Fruit fly (Drosophila melanogaster) whole organism, embryonic: ENCODE measurements around the gene CG14302.

Experiments
- Asciz ChIP-seq: fragments of 200-800 bp; sonication (Bioruptor generic); optimal IDR thresholded peaks from 2 replicates; lab custom pipeline; 2017; ENCODE audit warnings: missing biosample characterization, mild to moderate bottlenecking, missing genetic modification characterization, missing genetic modification reagents
- CG10209 ChIP-seq: fragments of 200-800 bp; sonication (Bioruptor generic); optimal IDR thresholded peaks from 3 replicates; lab custom pipeline; 2017; ENCODE audit warnings: missing biosample characterization, mild to moderate bottlenecking, missing genetic modification characterization, missing genetic modification reagents
- CG1024 ChIP-seq: fragments of 200-800 bp; sonication (Bioruptor generic); IDR thresholded peaks from 2 replicates; pipeline ENCODE4 v1.3.6; 2022; ENCODE audit warnings: missing biosample characterization, missing genetic modification characterization
- CG10654 ChIP-seq: fragments of 200-800 bp; sonication (Bioruptor generic); optimal IDR thresholded peaks from 2 replicates; lab custom pipeline; 2016; ENCODE audit warnings: missing biosample characterization, missing genetic modification characterization
- CG11695 ChIP-seq: fragments of 200-800 bp; sonication (Bioruptor generic); IDR thresholded peaks from 3 replicates; pipeline ENCODE4 v1.3.6; 2022; ENCODE audit warnings: missing biosample characterization, missing genetic modification characterization
- CG11723 ChIP-seq: fragments of 200-800 bp; sonication (Bioruptor generic); optimal IDR thresholded peaks from 2 replicates; lab custom pipeline; 2017; ENCODE audit warnings: missing biosample characterization, mild to moderate bottlenecking, missing genetic modification characterization
- CG12071 ChIP-seq: fragments of 200-800 bp; sonication (Bioruptor generic); optimal IDR thresholded peaks from 3 replicates; lab custom pipeline; 2018; ENCODE audit warnings: missing biosample characterization, mild to moderate bottlenecking, missing genetic modification characterization
- CG12236 ChIP-seq: fragments of 200-800 bp; sonication (Bioruptor generic); optimal IDR thresholded peaks from 2 replicates; lab custom pipeline; 2016; ENCODE audit warnings: missing biosample characterization, missing genetic modification characterization
- CG13296 ChIP-seq: fragments of 200-800 bp; sonication (Bioruptor generic); optimal IDR thresholded peaks from 3 replicates; lab custom pipeline; 2018; ENCODE audit warnings: missing biosample characterization, mild to moderate bottlenecking, missing genetic modification characterization
- CG13424 ChIP-seq: fragments of 200-800 bp; sonication (Bioruptor generic); optimal IDR thresholded peaks from 2 replicates; lab custom pipeline; 2019; ENCODE audit warnings: missing biosample characterization, mild to moderate bottlenecking, missing genetic modification characterization, moderate library complexity
- CG17328 ChIP-seq: fragments of 200-800 bp; sonication (Bioruptor generic); IDR thresholded peaks from 2 replicates; pipeline ENCODE4 v1.3.6; 2022; ENCODE audit warnings: missing biosample characterization, missing genetic modification characterization
- CG1792 ChIP-seq: fragments of 200-800 bp; sonication (Bioruptor generic); optimal IDR thresholded peaks from 2 replicates; lab custom pipeline; 2016; ENCODE audit warnings: missing biosample characterization, missing genetic modification characterization
- CG2129 ChIP-seq: fragments of 200-800 bp; sonication (Bioruptor generic); IDR thresholded peaks from 2 replicates; pipeline ENCODE4 v1.3.6; 2022; ENCODE audit warnings: missing biosample characterization, missing genetic modification characterization; ENCODE audit not compliant: partially characterized antibody
- CG31388 ChIP-seq: fragments of 200-800 bp; sonication (Bioruptor generic); optimal IDR thresholded peaks from 2 replicates; lab custom pipeline; 2016; ENCODE audit warnings: missing biosample characterization, missing genetic modification characterization
- CG34422 ChIP-seq: fragments of 200-800 bp; sonication (Bioruptor generic); IDR thresholded peaks from 3 replicates; pipeline ENCODE4 v1.3.6; 2022; ENCODE audit warnings: missing biosample characterization, missing genetic modification characterization
- CG3726 ChIP-seq: fragments of 200-800 bp; sonication (Bioruptor generic); IDR thresholded peaks from 3 replicates; pipeline ENCODE4, ENCODE4 v1.3.6; 2022; ENCODE audit warnings: missing biosample characterization, missing genetic modification characterization
- CG4424 ChIP-seq: fragments of 200-800 bp; sonication (Bioruptor generic); optimal IDR thresholded peaks from 3 replicates; lab custom pipeline; 2016; ENCODE audit warnings: missing biosample characterization, missing genetic modification characterization
- CG4854 ChIP-seq: fragments of 200-800 bp; sonication (Bioruptor generic); optimal IDR thresholded peaks from 2 replicates; lab custom pipeline; 2016; ENCODE audit warnings: missing biosample characterization, missing genetic modification characterization, inconsistent platforms
- CG6272 ChIP-seq: fragments of 200-800 bp; sonication (Bioruptor generic); IDR thresholded peaks from 2 replicates; pipeline ENCODE4 v1.3.6; 2022; ENCODE audit warnings: missing biosample characterization, missing genetic modification characterization
- CG6765 ChIP-seq: fragments of 200-800 bp; sonication (Bioruptor generic); optimal IDR thresholded peaks from 3 replicates; lab custom pipeline; 2017; ENCODE audit warnings: missing biosample characterization, mild to moderate bottlenecking, missing genetic modification characterization
- CG6791 ChIP-seq: fragments of 200-800 bp; sonication (Bioruptor generic); IDR thresholded peaks from 3 replicates; pipeline ENCODE4 v1.3.6; 2022; ENCODE audit warnings: missing biosample characterization, missing genetic modification characterization; ENCODE audit not compliant: partially characterized antibody
- CG8944 ChIP-seq: fragments of 200-800 bp; sonication (Bioruptor generic); optimal IDR thresholded peaks from 3 replicates; lab custom pipeline; 2016; ENCODE audit warnings: missing biosample characterization, missing genetic modification characterization
- CG9797 ChIP-seq: fragments of 200-800 bp; sonication (Bioruptor generic); optimal IDR thresholded peaks from 3 replicates; lab custom pipeline; 2018; ENCODE audit warnings: missing biosample characterization, mild to moderate bottlenecking, missing genetic modification characterization
- Drgx ChIP-seq: fragments of 200-800 bp; sonication (Bioruptor generic); IDR thresholded peaks from 2 replicates; pipeline ENCODE4 v1.3.6; 2022; ENCODE audit warnings: missing biosample characterization, missing genetic modification characterization
- Ets65A ChIP-seq: fragments of 200-800 bp; sonication (Bioruptor generic); peaks from one replicate; lab custom pipeline; 2016; ENCODE audit warnings: missing biosample characterization, missing genetic modification characterization
- HHEX ChIP-seq: fragments of 200-800 bp; sonication (Bioruptor generic); optimal IDR thresholded peaks from 3 replicates; lab custom pipeline; 2017; ENCODE audit warnings: missing biosample characterization, mild to moderate bottlenecking, missing genetic modification characterization, missing genetic modification reagents
- Hey ChIP-seq: fragments of 200-800 bp; sonication (Bioruptor generic); optimal IDR thresholded peaks from 3 replicates; lab custom pipeline; 2018; ENCODE audit warnings: missing biosample characterization, mild to moderate bottlenecking, missing genetic modification characterization
- Hr51 ChIP-seq, 2 experiments: fragments of 200-800 bp; sonication (Bioruptor generic); optimal IDR thresholded peaks; 2 replicates in 1 of 2; 3 replicates in 1 of 2; lab custom pipeline; 2016 to 2018; ENCODE audit warnings: missing biosample characterization in 2 of 2, missing genetic modification characterization in 2 of 2, mild to moderate bottlenecking in 1 of 2, moderate library complexity in 1 of 2
- Mad ChIP-seq: fragments of 200-800 bp; sonication (Bioruptor generic); optimal IDR thresholded peaks from 2 replicates; lab custom pipeline; 2016; ENCODE audit warnings: missing biosample characterization, missing genetic modification characterization
- Mes4 ChIP-seq: fragments of 200-800 bp; sonication (Bioruptor generic); optimal IDR thresholded peaks from 2 replicates; lab custom pipeline; 2016; ENCODE audit warnings: missing biosample characterization, missing genetic modification characterization
- PHDP ChIP-seq: fragments of 200-800 bp; sonication (Bioruptor generic); optimal IDR thresholded peaks from 3 replicates; lab custom pipeline; 2018; ENCODE audit warnings: missing biosample characterization, mild to moderate bottlenecking, missing genetic modification characterization, moderate library complexity
- Rx ChIP-seq: fragments of 200-800 bp; sonication (Bioruptor generic); IDR thresholded peaks from 2 replicates; pipeline ENCODE4 v1.3.6; 2022; ENCODE audit warnings: missing biosample characterization, missing genetic modification characterization
- TFAM ChIP-seq: fragments of 200-800 bp; sonication (Bioruptor generic); optimal IDR thresholded peaks from 2 replicates; lab custom pipeline; 2017; ENCODE audit warnings: missing biosample characterization, missing genetic modification characterization, inconsistent platforms
- Usf ChIP-seq: fragments of 200-800 bp; sonication (Bioruptor generic); optimal IDR thresholded peaks from 2 replicates; lab custom pipeline; 2017; ENCODE audit warnings: missing genotype, missing biosample characterization, missing genetic modification characterization
- Xbp1 ChIP-seq: fragments of 200-800 bp; sonication (Bioruptor generic); optimal IDR thresholded peaks from 3 replicates; lab custom pipeline; 2016; ENCODE audit warnings: missing biosample characterization, mild to moderate bottlenecking, missing genetic modification characterization
- dmrt11E ChIP-seq: fragments of 200-800 bp; sonication (Bioruptor generic); optimal IDR thresholded peaks from 3 replicates; lab custom pipeline; 2018; ENCODE audit warnings: missing biosample characterization, mild to moderate bottlenecking, missing genetic modification characterization, moderate library complexity
- hb ChIP-seq: fragments of 200-800 bp; sonication (Bioruptor generic); IDR thresholded peaks from 3 replicates; pipeline ENCODE4 v1.3.6; 2022; ENCODE audit warnings: missing biosample characterization, missing genetic modification characterization; ENCODE audit not compliant: partially characterized antibody
- ind ChIP-seq: fragments of 200-800 bp; sonication (Bioruptor generic); optimal IDR thresholded peaks from 3 replicates; lab custom pipeline; 2016; ENCODE audit warnings: missing biosample characterization, missing genetic modification characterization
- lmd ChIP-seq: fragments of 200-800 bp; sonication (Bioruptor generic); IDR thresholded peaks from 2 replicates; pipeline ENCODE4 v1.3.6; 2022; ENCODE audit warnings: missing biosample characterization, missing genetic modification characterization
- pb ChIP-seq: fragments of 200-800 bp; sonication (Bioruptor generic); optimal IDR thresholded peaks from 3 replicates; lab custom pipeline; 2016; ENCODE audit warnings: missing biosample characterization, missing genetic modification characterization
- pum ChIP-seq: fragments of 200-800 bp; sonication (Bioruptor generic); optimal IDR thresholded peaks from 2 replicates; lab custom pipeline; 2016; ENCODE audit warnings: missing biosample characterization, missing genetic modification characterization
- pzg ChIP-seq: fragments of 200-800 bp; sonication (Bioruptor generic); optimal IDR thresholded peaks from 3 replicates; lab custom pipeline; 2018; ENCODE audit warnings: missing biosample characterization, mild to moderate bottlenecking, missing genetic modification characterization, moderate library complexity
- sens ChIP-seq: fragments of 200-800 bp; sonication (Bioruptor generic); peaks from one replicate; lab custom pipeline; 2016; ENCODE audit warnings: missing biosample characterization, missing genetic modification characterization
- sqz ChIP-seq: fragments of 200-800 bp; sonication (Bioruptor generic); optimal IDR thresholded peaks from 3 replicates; lab custom pipeline; 2018; ENCODE audit warnings: missing biosample characterization, mild to moderate bottlenecking, missing genetic modification characterization
- tin ChIP-seq: fragments of 200-800 bp; sonication (Bioruptor generic); optimal IDR thresholded peaks from 3 replicates; lab custom pipeline; 2016; ENCODE audit warnings: missing biosample characterization, missing genetic modification characterization
- tll ChIP-seq, 2 experiments: fragments of 200-800 bp in 1 of 2; fragments of >200 bp in 1 of 2; sonication (Bioruptor generic) in 1 of 2; optimal IDR thresholded peaks; 2 replicates each; lab custom pipeline; 2017 to 2019; ENCODE audit warnings: missing biosample characterization in 2 of 2, missing genetic modification characterization in 2 of 2, mild to moderate bottlenecking in 1 of 2, moderate library complexity in 1 of 2
- toy ChIP-seq: fragments of 200-800 bp; sonication (Bioruptor generic); IDR thresholded peaks from 2 replicates; pipeline ENCODE4 v1.3.6; 2022; ENCODE audit warnings: missing biosample characterization, missing genetic modification characterization
- unpg ChIP-seq: fragments of 200-800 bp; sonication (Bioruptor generic); optimal IDR thresholded peaks from 3 replicates; lab custom pipeline; 2018; ENCODE audit warnings: missing biosample characterization, mild to moderate bottlenecking, missing genetic modification characterization, moderate library complexity
- vnd ChIP-seq: fragments of 200-800 bp; sonication (Bioruptor generic); IDR thresholded peaks from 3 replicates; pipeline ENCODE4 v1.3.6; 2022; ENCODE audit warnings: missing biosample characterization, missing genetic modification characterization; ENCODE audit not compliant: partially characterized antibody
- zfh2 ChIP-seq: fragments of 200-800 bp; sonication (Bioruptor generic); optimal IDR thresholded peaks from 2 replicates; lab custom pipeline; 2016; ENCODE audit warnings: missing biosample characterization, missing genetic modification characterization

CG14302 gene

DNA sequence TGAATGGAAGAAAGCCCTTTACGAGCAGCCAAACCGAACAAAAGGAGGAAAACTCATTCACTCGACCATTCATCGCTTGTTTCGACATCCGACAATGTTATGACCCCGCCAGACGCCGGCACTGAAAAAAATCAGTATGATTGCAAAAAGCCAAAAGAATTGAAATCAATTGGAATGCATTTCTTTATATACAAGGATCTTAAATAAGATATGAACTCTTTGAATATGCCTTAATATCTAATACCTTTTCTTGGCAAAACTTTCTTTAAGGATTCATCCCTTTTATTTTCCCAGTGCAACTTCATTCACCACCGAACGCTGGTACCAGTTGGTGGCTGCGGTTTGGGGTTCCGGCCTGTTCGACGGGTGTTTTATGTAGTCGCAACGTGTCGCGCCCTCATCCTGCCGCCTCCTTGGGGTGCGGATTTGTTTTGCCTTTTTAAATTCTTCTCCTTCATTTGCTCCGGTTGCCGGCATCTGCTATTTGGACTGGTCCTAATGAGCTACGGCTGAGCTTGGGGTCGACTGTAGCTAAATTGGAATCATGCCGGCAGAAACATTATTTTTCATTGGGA is 12.6 kb upstream of the CG14302 start (continued):
- TF ChIP-seq CG3726 (GFP tag; lab: Robert Waterston, UW), result 0 out of 3 replicates have a peak, but pooled peaks have one; percentile 57
- peak; percentile 82 for TF ChIP-seq ind
- no peak for TF ChIP-seq CG6791 (GFP tag; lab: Robert Waterston, UW)
- TF ChIP-seq dmrt11E, result peak; percentile 52
- TF ChIP-seq CG10654 (GFP tag; lab: Kevin White, UChicago), result peak; percentile 70
- TF ChIP-seq CG9797, result no peak
- peak; percentile 84 for TF ChIP-seq lmd (GFP tag; lab: Robert Waterston, UW)
- TF ChIP-seq pb, result peak; percentile 67
- TF ChIP-seq pzg, result peak; percentile 10
- peak; percentile 83 for TF ChIP-seq HHEX (GFP tag; lab: Kevin White, UChicago)
- peak; percentile 82 for TF ChIP-seq CG1792 (GFP tag; lab: Kevin White, UChicago)
- peak; percentile 74 for TF ChIP-seq CG11723 (GFP tag; lab: Kevin White, UChicago)
- TF ChIP-seq CG6765, result peak; percentile 86
- TF ChIP-seq CG4424 (GFP tag; lab: Kevin White, UChicago), result peak; percentile 78
- peak; percentile 85 for TF ChIP-seq Xbp1 (GFP tag; lab: Kevin White, UChicago)
- TF ChIP-seq hb, result no peak
- TF ChIP-seq sens, result peak; percentile 96
- TF ChIP-seq pum (GFP tag; lab: Kevin White, UChicago), result peak; percentile 73
- TF ChIP-seq CG6272 (GFP tag; lab: Robert Waterston, UW), result peak; percentile 82
- peak; percentile 73 for TF ChIP-seq CG1024 (GFP tag; lab: Robert Waterston, UW)
- TF ChIP-seq CG10209 (GFP tag; lab: Kevin White, UChicago), result peak; percentile 86
- peak; percentile 72 for TF ChIP-seq Mad (GFP tag; lab: Kevin White, UChicago)
- TF ChIP-seq CG8944, result peak; percentile 69
- no peak for TF ChIP-seq tll (GFP tag; optimal IDR thresholded peaks at IDR 0.05; lab: Kevin White, UChicago)
- peak; percentile 47 for TF ChIP-seq CG12236 (GFP tag; lab: Kevin White, UChicago)
- TF ChIP-seq Mes4 (GFP tag; lab: Kevin White, UChicago), result peak; percentile 72
- peak; percentile 78 for TF ChIP-seq tin (GFP tag; lab: Kevin White, UChicago)
- TF ChIP-seq toy (GFP tag; lab: Robert Waterston, UW), result peak; percentile 59; the same call in 1 of the 2 replicates
- TF ChIP-seq CG34422 (GFP tag; lab: Robert Waterston, UW), result peak; percentile 76
- TF ChIP-seq vnd (GFP tag; lab: Robert Waterston, UW), result no peak
- TF ChIP-seq TFAM (GFP tag; lab: Kevin White, UChicago), result peak; percentile 26
- peak; percentile 93 for TF ChIP-seq PHDP (tag; lab: Kevin White, UChicago)
- TF ChIP-seq Hey (tag; lab: Kevin White, UChicago), result peak; percentile 91
- TF ChIP-seq Drgx (GFP tag; lab: Robert Waterston, UW), result no peak
- TF ChIP-seq Ets65A, result peak; percentile 93
- TF ChIP-seq unpg (GFP tag; lab: Kevin White, UChicago), result peak; percentile 87
- TF ChIP-seq Rx, result peak; percentile 72
- TF ChIP-seq CG17328 (GFP tag; lab: Robert Waterston, UW), result peak; percentile 81
- no peak for TF ChIP-seq CG4854 (GFP tag; lab: Kevin White, UChicago)
- TF ChIP-seq Usf, result peak; percentile 29
- TF ChIP-seq CG31388 (GFP tag; lab: Kevin White, UChicago), result no peak
- peak; percentile 90 for TF ChIP-seq CG13296 (GFP tag; lab: Kevin White, UChicago)
- TF ChIP-seq CG13424 (tag; lab: Kevin White, UChicago), result peak; percentile 92
- no peak for TF ChIP-seq CG2129
- TF ChIP-seq sqz, result peak; percentile 75
- peak; percentile 67 to 89 for TF ChIP-seq Hr51 (GFP tag; optimal IDR thresholded peaks at IDR 0.05; lab: Kevin White, UChicago)
- peak; percentile 82 for TF ChIP-seq Asciz (GFP tag; lab: Kevin White, UChicago)
- peak; percentile 81 for TF ChIP-seq CG11695 (GFP tag; lab: Robert Waterston, UW)
- TF ChIP-seq zfh2 (GFP tag; lab: Kevin White, UChicago), result peak; percentile 78
- TF ChIP-seq CG12071 (GFP tag; lab: Kevin White, UChicago), result peak; percentile 83
